Fruit fly (Drosophila melanogaster) whole organism, embryonic: ENCODE measurements around the gene Pbgs.

ENCODE experiments used
- CG10147 ChIP-seq: fragments of 200-800 bp; sonication (Bioruptor generic); optimal IDR thresholded peaks from 2 replicates; lab custom pipeline; 2019; ENCODE audit warnings: missing biosample characterization, mild to moderate bottlenecking, missing genetic modification characterization, moderate library complexity
- CG10321 ChIP-seq: fragments of 200-800 bp; sonication (Bioruptor generic); IDR thresholded peaks from 2 replicates; pipeline ENCODE4 v1.3.6; 2022; ENCODE audit warnings: missing biosample characterization, missing genetic modification characterization
- CG10565 ChIP-seq: fragments of 200-800 bp; sonication (Bioruptor generic); optimal IDR thresholded peaks from 3 replicates; lab custom pipeline; 2016; ENCODE audit warnings: missing biosample characterization, mild to moderate bottlenecking, missing genetic modification characterization
- CG10959 ChIP-seq: fragments of 200-800 bp; sonication (Bioruptor generic); IDR thresholded peaks from 2 replicates; pipeline ENCODE4 v1.3.6; 2022; ENCODE audit warnings: missing biosample characterization, missing genetic modification characterization
- CG11560 ChIP-seq: fragments of 200-800 bp; sonication (Bioruptor generic); IDR thresholded peaks from 3 replicates; pipeline ENCODE4 v1.3.6; 2022; ENCODE audit warnings: missing biosample characterization, missing genetic modification characterization
- CG12219 ChIP-seq: fragments of 200-800 bp; sonication (Bioruptor generic); optimal IDR thresholded peaks from 3 replicates; lab custom pipeline; 2018; ENCODE audit warnings: missing biosample characterization, mild to moderate bottlenecking, missing genetic modification characterization
- CG12659 ChIP-seq: fragments of 200-800 bp; sonication (Bioruptor generic); optimal IDR thresholded peaks from 3 replicates; lab custom pipeline; 2017; ENCODE audit warnings: mild to moderate bottlenecking, missing biosample characterization, missing genetic modification reagents, missing genetic modification characterization
- CG12942 ChIP-seq: fragments of 200-800 bp; sonication (Bioruptor generic); optimal IDR thresholded peaks from 3 replicates; lab custom pipeline; 2016; ENCODE audit warnings: missing biosample characterization, missing genetic modification characterization
- CG13775 ChIP-seq: fragments of 200-800 bp; sonication (Bioruptor generic); optimal IDR thresholded peaks from 3 replicates; lab custom pipeline; 2017; ENCODE audit warnings: missing biosample characterization, mild to moderate bottlenecking, missing genetic modification characterization
- CG16815 ChIP-seq: fragments of 200-800 bp; sonication (Bioruptor generic); optimal IDR thresholded peaks from 3 replicates; lab custom pipeline; 2017; ENCODE audit warnings: missing biosample characterization, mild to moderate bottlenecking, missing genetic modification characterization
- CG17186 ChIP-seq: fragments of 200-800 bp; sonication (Bioruptor generic); optimal IDR thresholded peaks from 3 replicates; lab custom pipeline; 2017; ENCODE audit warnings: missing biosample characterization, missing genetic modification reagents, missing genetic modification characterization
- CG17328 ChIP-seq: fragments of 200-800 bp; sonication (Bioruptor generic); IDR thresholded peaks from 2 replicates; pipeline ENCODE4 v1.3.6; 2022; ENCODE audit warnings: missing biosample characterization, missing genetic modification characterization
- CG17802 ChIP-seq: fragments of 200-800 bp; sonication (Bioruptor generic); optimal IDR thresholded peaks from 2 replicates; lab custom pipeline; 2018; ENCODE audit warnings: missing biosample characterization, mild to moderate bottlenecking, missing genetic modification characterization, moderate library complexity
- CG18619 ChIP-seq: fragments of 200-800 bp; sonication (Bioruptor generic); optimal IDR thresholded peaks from 3 replicates; lab custom pipeline; 2017; ENCODE audit warnings: missing biosample characterization, mild to moderate bottlenecking, missing genetic modification characterization
- CG31441 ChIP-seq: fragments of 200-800 bp; sonication (Bioruptor generic); IDR thresholded peaks from 2 replicates; pipeline ENCODE4 v1.3.6; 2022; ENCODE audit warnings: missing biosample characterization, missing genetic modification characterization
- CG3281 ChIP-seq: fragments of 200-800 bp; sonication (Bioruptor generic); optimal IDR thresholded peaks from 3 replicates; lab custom pipeline; 2017; ENCODE audit warnings: missing biosample characterization, mild to moderate bottlenecking, missing genetic modification characterization
- CG4404 ChIP-seq: fragments of 200-800 bp; sonication (Bioruptor generic); IDR thresholded peaks from 2 replicates; pipeline ENCODE4 v1.3.6; 2022; ENCODE audit warnings: missing biosample characterization, missing genetic modification characterization
- CG6175 ChIP-seq: fragments of 200-800 bp; sonication (Bioruptor generic); IDR thresholded peaks from 3 replicates; pipeline ENCODE4 v1.3.6; 2022; ENCODE audit warnings: missing biosample characterization, missing genetic modification characterization
- CG6654 ChIP-seq: fragments of 200-800 bp; sonication (Bioruptor generic); optimal IDR thresholded peaks from 2 replicates; lab custom pipeline; 2017; ENCODE audit warnings: missing biosample characterization, mild to moderate bottlenecking, missing genetic modification characterization
- E2f1 ChIP-seq: fragments of 200-800 bp; sonication (Bioruptor generic); IDR thresholded peaks from 2 replicates; pipeline ENCODE4 v1.3.6; 2022; ENCODE audit warnings: missing biosample characterization, missing genetic modification characterization
- ERR ChIP-seq: fragments of 200-800 bp; sonication (Bioruptor generic); optimal IDR thresholded peaks from 2 replicates; lab custom pipeline; 2016; ENCODE audit warnings: missing biosample characterization, missing genetic modification characterization
- GATAe ChIP-seq: fragments of 200-800 bp; sonication (Bioruptor generic); conservative IDR thresholded peaks from 2 replicates; pipeline ENCODE4 v1.3.6; 2022; ENCODE audit warnings: missing biosample characterization, missing genetic modification characterization
- HLHmδ ChIP-seq: fragments of 200-800 bp; sonication (Bioruptor generic); optimal IDR thresholded peaks from 2 replicates; lab custom pipeline; 2018; ENCODE audit warnings: missing biosample characterization, mild to moderate bottlenecking, missing genetic modification characterization, moderate library complexity
- Hmx ChIP-seq: fragments of 200-800 bp; sonication (Bioruptor generic); optimal IDR thresholded peaks from 2 replicates; lab custom pipeline; 2016; ENCODE audit warnings: missing biosample characterization, missing genetic modification characterization
- Mad ChIP-seq: fragments of 200-800 bp; sonication (Bioruptor generic); optimal IDR thresholded peaks from 2 replicates; lab custom pipeline; 2016; ENCODE audit warnings: missing biosample characterization, missing genetic modification characterization
- Mrtf ChIP-seq: fragments of 200-800 bp; sonication (Bioruptor generic); IDR thresholded peaks from 3 replicates; pipeline ENCODE4 v1.3.6; 2022; ENCODE audit warnings: missing biosample characterization, missing genetic modification characterization
- Opbp ChIP-seq: fragments of 200-800 bp; sonication (Bioruptor generic); IDR thresholded peaks from 3 replicates; pipeline ENCODE4 v1.3.6; 2022; ENCODE audit warnings: missing biosample characterization, missing genetic modification characterization; ENCODE audit not compliant: partially characterized antibody
- Rx ChIP-seq: fragments of 200-800 bp; sonication (Bioruptor generic); IDR thresholded peaks from 2 replicates; pipeline ENCODE4 v1.3.6; 2022; ENCODE audit warnings: missing biosample characterization, missing genetic modification characterization
- Spps ChIP-seq: fragments of 200-800 bp; sonication (Bioruptor generic); optimal IDR thresholded peaks from 2 replicates; lab custom pipeline; 2018; ENCODE audit warnings: missing biosample characterization, mild to moderate bottlenecking, missing genetic modification characterization
- Sry-β ChIP-seq: fragments of 200-800 bp; sonication (Bioruptor generic); optimal IDR thresholded peaks from 2 replicates; lab custom pipeline; 2018; ENCODE audit warnings: missing biosample characterization, mild to moderate bottlenecking, missing genetic modification characterization, moderate library complexity
- Xbp1 ChIP-seq: fragments of 200-800 bp; sonication (Bioruptor generic); optimal IDR thresholded peaks from 3 replicates; lab custom pipeline; 2016; ENCODE audit warnings: missing biosample characterization, mild to moderate bottlenecking, missing genetic modification characterization
- abd-A ChIP-seq: fragments of 200-800 bp; sonication (Bioruptor generic); optimal IDR thresholded peaks from 3 replicates; lab custom pipeline; 2019; ENCODE audit warnings: missing biosample characterization, mild to moderate bottlenecking, missing genetic modification characterization, moderate library complexity
- ap ChIP-seq: fragments of 200-800 bp; sonication (Bioruptor generic); IDR thresholded peaks from 2 replicates; pipeline ENCODE4 v1.3.6; 2022; ENCODE audit warnings: missing biosample characterization, missing genetic modification characterization
- chinmo ChIP-seq: fragments of 200-800 bp; sonication (Bioruptor generic); IDR thresholded peaks from 4 replicates; pipeline ENCODE4 v1.3.6; 2022; ENCODE audit warnings: missing biosample characterization, missing genetic modification characterization; ENCODE audit not compliant: partially characterized antibody
- disco-r ChIP-seq: fragments of 200-800 bp; sonication (Bioruptor generic); optimal IDR thresholded peaks from 2 replicates; lab custom pipeline; 2016; ENCODE audit warnings: missing biosample characterization, missing genetic modification characterization
- eve ChIP-seq, 2 experiments: fragments of >200 bp; optimal IDR thresholded peaks; 2 replicates each; lab custom pipeline; 2017; ENCODE audit warnings: missing biosample characterization in 2 of 2, missing genetic modification characterization in 2 of 2
- ewg ChIP-seq: fragments of 200-800 bp; sonication (Bioruptor generic); optimal IDR thresholded peaks from 3 replicates; lab custom pipeline; 2017; ENCODE audit warnings: mild to moderate bottlenecking, missing biosample characterization, missing genetic modification reagents, missing genetic modification characterization
- fd64A ChIP-seq: fragments of 200-800 bp; sonication (Bioruptor generic); optimal IDR thresholded peaks from 3 replicates; lab custom pipeline; 2018; ENCODE audit warnings: missing biosample characterization, mild to moderate bottlenecking, missing genetic modification characterization
- gro ChIP-seq: fragments of 200-800 bp; sonication (Bioruptor generic); optimal IDR thresholded peaks from 2 replicates; lab custom pipeline; 2016; ENCODE audit warnings: missing biosample characterization, missing genetic modification characterization
- ham ChIP-seq: fragments of 200-800 bp; sonication (Bioruptor generic); IDR thresholded peaks from 2 replicates; pipeline ENCODE4 v1.3.6; 2022; ENCODE audit warnings: missing biosample characterization, missing genetic modification characterization
- lov ChIP-seq, 2 experiments: fragments of 200-800 bp in 1 of 2; fragments of >200 bp in 1 of 2; sonication (Bioruptor generic) in 1 of 2; IDR thresholded peaks in 1 of 2; optimal IDR thresholded peaks in 1 of 2; 2 replicates in 1 of 2; 3 replicates in 1 of 2; pipeline versions ENCODE4 v1.3.6 to Lab custom; 2017 to 2022; ENCODE audit warnings: missing biosample characterization in 1 of 2, missing genetic modification characterization in 1 of 2
- pb ChIP-seq: fragments of 200-800 bp; sonication (Bioruptor generic); optimal IDR thresholded peaks from 3 replicates; lab custom pipeline; 2016; ENCODE audit warnings: missing biosample characterization, missing genetic modification characterization
- pfk ChIP-seq: fragments of 200-800 bp; sonication (Bioruptor generic); optimal IDR thresholded peaks from 2 replicates; lab custom pipeline; 2018; ENCODE audit warnings: missing biosample characterization, mild to moderate bottlenecking, missing genetic modification characterization, moderate library complexity
- pros ChIP-seq: fragments of 200-800 bp; sonication (Bioruptor generic); optimal IDR thresholded peaks from 3 replicates; lab custom pipeline; 2019; ENCODE audit warnings: missing biosample characterization, mild to moderate bottlenecking, missing genetic modification characterization, moderate library complexity
- psq ChIP-seq: fragments of 200-800 bp; sonication (Bioruptor generic); optimal IDR thresholded peaks from 2 replicates; lab custom pipeline; 2017; ENCODE audit warnings: missing biosample characterization, missing genetic modification characterization
- sna ChIP-seq: fragments of 200-800 bp; sonication (Bioruptor generic); IDR thresholded peaks from 2 replicates; pipeline ENCODE4 v1.3.6; 2022; ENCODE audit warnings: missing biosample characterization, missing genetic modification characterization; ENCODE audit not compliant: partially characterized antibody
- vvl ChIP-seq: fragments of 200-800 bp; sonication (Bioruptor generic); IDR thresholded peaks from 2 replicates; pipeline ENCODE4 v1.3.6; 2022; ENCODE audit warnings: missing biosample characterization, missing genetic modification characterization
- wdn ChIP-seq: fragments of 200-800 bp; sonication (Bioruptor generic); IDR thresholded peaks from 2 replicates; pipeline ENCODE4 v1.3.6; 2022; ENCODE audit warnings: missing biosample characterization, missing genetic modification characterization
- z ChIP-seq: fragments of 200-800 bp; sonication (Bioruptor generic); IDR thresholded peaks from 3 replicates; pipeline ENCODE4 v1.3.6; 2022; ENCODE audit warnings: missing biosample characterization, missing genetic modification characterization

Pbgs gene

dm6 chr3L:12277054-12277879, 6.1 kb upstream of the Pbgs start, which contains the start of the genes Sms and INPP5E (continued):
- no peak for TF ChIP-seq Spps (tag; lab: Kevin White, UChicago)
- TF ChIP-seq E2f1 (GFP tag; lab: Robert Waterston, UW) = no peak; the same call in 1 of the 2 replicates
- TF ChIP-seq Hmx (GFP tag; lab: Kevin White, UChicago) = no peak
- peak; percentile 86 for TF ChIP-seq Opbp
- no peak for TF ChIP-seq pros (GFP tag; lab: Kevin White, UChicago)
- no peak for TF ChIP-seq ap (GFP tag; lab: Robert Waterston, UW)
- TF ChIP-seq CG17186 (GFP tag; lab: Kevin White, UChicago) = no peak
- 0 out of 2 replicates have a peak, but pooled peaks have one; percentile 42 for TF ChIP-seq wdn (GFP tag; lab: Robert Waterston, UW)
- peak; percentile 14 for TF ChIP-seq ewg (GFP tag; lab: Kevin White, UChicago)
- no peak for TF ChIP-seq CG6175 (GFP tag; lab: Robert Waterston, UW)
- TF ChIP-seq CG10959 (GFP tag; lab: Robert Waterston, UW) = no peak
- TF ChIP-seq CG10321 (GFP tag; lab: Robert Waterston, UW) = peak; percentile 10; the same call in 1 of the 2 replicates
- no peak for TF ChIP-seq Sry-β (GFP tag; lab: Kevin White, UChicago)
- peak; percentile 80 for TF ChIP-seq CG12659 (GFP tag; lab: Kevin White, UChicago)
- no peak for TF ChIP-seq CG10147 (GFP tag; lab: Kevin White, UChicago)
- TF ChIP-seq Mrtf (GFP tag; lab: Robert Waterston, UW) = no peak
- TF ChIP-seq Mad (GFP tag; lab: Kevin White, UChicago) = no peak
- peak; percentile 75; the same call in 1 of the 2 replicates for TF ChIP-seq sna (GFP tag; lab: Robert Waterston, UW)
- peak; percentile 64 for TF ChIP-seq CG18619 (GFP tag; lab: Kevin White, UChicago)
- no peak for TF ChIP-seq pfk (GFP tag; lab: Kevin White, UChicago)
- peak; percentile 73 for TF ChIP-seq Xbp1 (GFP tag; lab: Kevin White, UChicago)
- TF ChIP-seq GATAe = no peak
- peak; percentile 54 for TF ChIP-seq CG16815 (GFP tag; lab: Kevin White, UChicago)
- peak; percentile 38 for TF ChIP-seq vvl (GFP tag; lab: Robert Waterston, UW)
- TF ChIP-seq CG17802 (tag; lab: Kevin White, UChicago) = no peak
- no peak for TF ChIP-seq eve (GFP tag; optimal IDR thresholded peaks at IDR 0.05; lab: Kevin White, UChicago)
- TF ChIP-seq CG17328 = no peak
- peak; percentile 66; the same call in 2 of the 4 replicates for TF ChIP-seq chinmo
- TF ChIP-seq abd-A (tag; lab: Kevin White, UChicago) = no peak
- TF ChIP-seq pb (GFP tag; lab: Kevin White, UChicago) = no peak
- TF ChIP-seq Rx (GFP tag; lab: Robert Waterston, UW) = no peak
- TF ChIP-seq psq (GFP tag; lab: Kevin White, UChicago) = peak; percentile 14
- no peak for TF ChIP-seq fd64A (GFP tag; lab: Kevin White, UChicago)
- TF ChIP-seq z (GFP tag; lab: Robert Waterston, UW) = no peak
- TF ChIP-seq CG12219 (GFP tag; lab: Kevin White, UChicago) = no peak
- no peak for TF ChIP-seq HLHmδ (GFP tag; lab: Kevin White, UChicago)
- TF ChIP-seq disco-r (GFP tag; lab: Kevin White, UChicago) = no peak
- TF ChIP-seq CG10565 = no peak
- peak; percentile 58 for TF ChIP-seq CG3281 (GFP tag; lab: Kevin White, UChicago)
- no peak for TF ChIP-seq lov (optimal IDR thresholded peaks at IDR 0.05; lab: Kevin White, UChicago)
- TF ChIP-seq lov (GFP tag; IDR thresholded peaks at IDR 0.05; lab: Robert Waterston, UW) = peak; percentile 32; the same call in 1 of the 3 replicates
- TF ChIP-seq gro (GFP tag; lab: Kevin White, UChicago) = no peak
- TF ChIP-seq CG4404 (GFP tag; lab: Robert Waterston, UW) = peak; percentile 30; the same call in 1 of the 2 replicates
- no peak for TF ChIP-seq CG11560 (tag; lab: Robert Waterston, UW)
- no peak for TF ChIP-seq ERR (GFP tag; lab: Kevin White, UChicago)
- TF ChIP-seq CG12942 (GFP tag; lab: Kevin White, UChicago) = peak; percentile 38
- TF ChIP-seq CG31441 (GFP tag; lab: Robert Waterston, UW) = peak; percentile 79
- TF ChIP-seq CG6654 (GFP tag; lab: Kevin White, UChicago) = no peak
- no peak for TF ChIP-seq ham
- TF ChIP-seq CG13775 (GFP tag; lab: Kevin White, UChicago) = peak; percentile 69
